Fruit fly (Drosophila melanogaster): ENCODE data around the gene mamo.
"Not testable (repeated sequence)": the region's sequence is repeated elsewhere in the genome, so short reads cannot be mapped to it uniquely, and the experiment has no call there.

Gene mamo

dm6 chrX:13990474-13991221 is at the start of gene mamo:
mamo (minus strand) TSS chrX:13990527.
- no peak for TF ChIP-seq CG8478 (optimal IDR thresholded peaks at IDR 0.05)
- no peak for TF ChIP-seq CTCF (optimal IDR thresholded peaks at IDR 0.05)

- TF ChIP-seq CG8478 (optimal IDR thresholded peaks at IDR 0.05) (no peak), CTCF (optimal IDR thresholded peaks at IDR 0.05) (no peak)
Measured at dm6 chrX:14038023-14038422, 47.7 kb upstream of the mamo start.

DNA sequence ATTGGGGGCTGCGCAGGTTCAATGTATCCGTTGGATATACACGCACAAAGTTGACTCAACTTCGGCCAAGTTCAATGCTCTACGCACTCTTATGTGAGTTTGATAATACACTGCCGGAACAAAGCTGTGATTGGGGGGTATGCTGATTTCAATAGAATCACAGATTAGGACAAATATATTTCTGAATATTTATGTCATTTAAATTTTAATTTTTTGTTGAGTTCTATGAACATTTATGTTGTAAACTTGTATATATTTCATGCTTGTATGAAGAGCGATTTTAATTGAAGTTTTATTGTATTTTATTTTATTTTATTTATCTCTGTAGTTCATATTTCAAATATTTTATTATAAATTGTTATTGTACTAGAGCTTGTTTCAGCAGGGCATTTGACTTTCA is 36.4 kb upstream of the mamo start:
- TF ChIP-seq CG8478 (optimal IDR thresholded peaks at IDR 0.05), result no peak
- TF ChIP-seq CTCF (optimal IDR thresholded peaks at IDR 0.05), result no peak

dm6 chrX:14025410-14025809 is 35.1 kb upstream of the mamo start:
- no peak for TF ChIP-seq CG8478 (optimal IDR thresholded peaks at IDR 0.05)

dm6 chrX:14019048-14019447 is 28.7 kb upstream of the mamo start:
- no peak for TF ChIP-seq CG8478 (optimal IDR thresholded peaks at IDR 0.05)
- no peak for TF ChIP-seq CTCF (optimal IDR thresholded peaks at IDR 0.05)

DNA sequence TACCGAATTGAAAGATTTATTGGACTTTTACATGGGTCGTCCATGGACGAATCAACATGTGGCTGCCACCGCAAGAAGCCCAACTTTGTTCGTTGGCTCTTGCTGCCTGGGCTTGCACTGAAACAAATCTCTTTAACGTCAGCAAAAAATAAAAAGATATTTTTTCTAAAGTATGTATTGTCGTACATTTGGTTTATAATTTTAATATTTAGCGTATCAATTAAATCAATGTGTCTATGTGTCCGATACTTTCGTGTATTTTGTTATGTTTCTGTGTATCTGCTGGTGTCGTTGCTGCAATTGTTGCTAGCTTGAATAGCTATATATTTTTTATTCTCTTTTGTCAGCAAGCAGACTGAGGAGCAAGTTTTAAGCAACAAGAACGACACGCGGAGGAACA is 27.1 kb upstream of the mamo start:
- TF ChIP-seq CTCF (optimal IDR thresholded peaks at IDR 0.05), result no peak
- no peak for TF ChIP-seq CG8478 (optimal IDR thresholded peaks at IDR 0.05)

DNA sequence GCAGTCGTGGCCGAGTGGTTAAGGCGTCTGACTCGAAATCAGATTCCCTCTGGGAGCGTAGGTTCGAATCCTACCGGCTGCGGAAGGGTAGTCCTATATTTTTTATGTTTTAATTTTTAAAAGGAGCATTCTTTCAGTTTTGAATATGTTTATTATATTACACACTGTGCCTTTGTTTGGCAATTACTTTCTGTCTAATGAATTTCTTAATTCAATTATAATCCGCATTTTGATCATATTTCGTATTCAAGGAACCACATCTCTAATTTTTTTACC is 25.1 kb upstream of the mamo start:
- TF ChIP-seq CG8478 (optimal IDR thresholded peaks at IDR 0.05) (no peak), CTCF (optimal IDR thresholded peaks at IDR 0.05) (no peak)

dm6 chrX:14014678-14015444 is 24.5 kb upstream of the mamo start:
- TF ChIP-seq CG8478 (optimal IDR thresholded peaks at IDR 0.05), result no peak
- TF ChIP-seq CTCF (optimal IDR thresholded peaks at IDR 0.05), result no peak

dm6 chrX:14014177-14014576 is 23.9 kb upstream of the mamo start:
- TF ChIP-seq CTCF (optimal IDR thresholded peaks at IDR 0.05) (no peak), CG8478 (optimal IDR thresholded peaks at IDR 0.05) (no peak)

dm6 chrX:13999910-14000309 is 9.6 kb upstream of the mamo start, which contains the start of gene Ste12DOR:
Ste12DOR (plus strand) TSS chrX:14000210.
- not testable (repeated sequence) for TF ChIP-seq CG8478, CTCF (optimal IDR thresholded peaks at IDR 0.05)

DNA sequence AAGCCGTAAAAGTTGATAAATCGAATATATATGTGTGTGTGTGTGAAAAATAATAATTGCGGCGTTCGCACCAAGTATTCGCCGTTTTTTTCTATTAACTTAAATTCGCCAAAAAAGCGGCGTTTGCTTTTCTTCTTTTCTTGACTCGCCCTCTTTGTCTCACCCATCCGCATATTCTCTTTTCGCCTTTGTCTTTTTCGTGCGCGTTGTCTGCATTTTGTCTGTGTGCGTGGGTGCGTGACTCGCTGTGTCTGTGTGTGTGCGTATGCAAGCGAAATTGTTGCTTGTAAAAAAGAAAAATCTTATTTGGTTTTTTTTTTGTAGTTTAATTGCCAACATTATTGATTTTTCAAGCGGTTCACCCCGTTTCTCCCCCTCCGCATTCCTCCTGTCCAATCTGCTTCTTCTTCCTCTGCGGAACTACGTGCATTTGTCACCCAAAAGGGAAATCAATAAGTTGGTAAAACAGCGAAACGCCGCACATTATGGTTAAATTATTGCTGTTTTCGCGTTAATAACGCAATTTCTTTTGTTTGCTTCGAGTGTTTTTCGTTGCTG is 6.5 kb upstream of the mamo start:
- no peak for TF ChIP-seq CTCF (optimal IDR thresholded peaks at IDR 0.05)

DNA sequence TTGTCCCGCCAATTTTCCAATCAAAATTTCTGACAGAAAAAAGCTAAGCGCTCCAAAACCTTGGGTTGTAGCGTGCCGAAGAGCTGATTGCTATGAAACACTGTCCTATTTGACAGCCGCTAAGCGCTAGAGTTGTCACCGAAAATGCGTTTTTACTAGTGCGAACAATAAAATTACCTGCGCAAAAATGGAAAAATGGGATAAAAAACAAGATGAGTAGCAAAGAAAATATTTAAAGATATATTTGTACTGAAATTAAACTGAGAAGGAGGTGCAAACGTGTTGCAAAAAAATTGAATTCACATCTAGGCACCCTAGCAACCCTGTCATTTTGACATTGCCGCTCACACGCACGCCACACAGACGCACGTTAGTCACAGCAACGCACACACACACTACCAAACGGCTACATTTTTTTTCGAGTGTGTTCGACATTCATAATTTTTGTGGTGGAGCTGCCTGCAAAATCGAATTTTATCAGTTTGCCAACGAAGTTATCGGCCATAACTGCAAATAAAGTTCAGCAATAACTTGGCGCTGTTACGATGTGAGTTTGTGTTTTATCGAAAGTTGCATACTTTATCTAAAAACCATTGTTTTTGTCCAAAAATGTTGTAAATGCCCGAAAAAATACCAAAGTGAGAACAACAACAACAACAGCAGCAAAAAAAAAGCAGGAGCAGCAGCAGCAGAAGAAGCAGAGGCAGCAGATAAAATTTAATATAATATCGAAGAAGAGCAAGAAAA is 5.8 kb upstream of the mamo start, which contains the start of gene ben:
Gene ben (plus strand): TSS at position 369 of the 747 bp plus-strand sequence.
- TF ChIP-seq CG8478 (optimal IDR thresholded peaks at IDR 0.05) (no peak), CTCF (optimal IDR thresholded peaks at IDR 0.05) (no peak)

dm6 chrX:13994783-13995341 is 4.5 kb upstream of the mamo start:
- peak in 1 of 2 experiments; percentile 47 for TF ChIP-seq CTCF (optimal IDR thresholded peaks at IDR 0.05)
- no peak for TF ChIP-seq CG8478 (optimal IDR thresholded peaks at IDR 0.05)

DNA sequence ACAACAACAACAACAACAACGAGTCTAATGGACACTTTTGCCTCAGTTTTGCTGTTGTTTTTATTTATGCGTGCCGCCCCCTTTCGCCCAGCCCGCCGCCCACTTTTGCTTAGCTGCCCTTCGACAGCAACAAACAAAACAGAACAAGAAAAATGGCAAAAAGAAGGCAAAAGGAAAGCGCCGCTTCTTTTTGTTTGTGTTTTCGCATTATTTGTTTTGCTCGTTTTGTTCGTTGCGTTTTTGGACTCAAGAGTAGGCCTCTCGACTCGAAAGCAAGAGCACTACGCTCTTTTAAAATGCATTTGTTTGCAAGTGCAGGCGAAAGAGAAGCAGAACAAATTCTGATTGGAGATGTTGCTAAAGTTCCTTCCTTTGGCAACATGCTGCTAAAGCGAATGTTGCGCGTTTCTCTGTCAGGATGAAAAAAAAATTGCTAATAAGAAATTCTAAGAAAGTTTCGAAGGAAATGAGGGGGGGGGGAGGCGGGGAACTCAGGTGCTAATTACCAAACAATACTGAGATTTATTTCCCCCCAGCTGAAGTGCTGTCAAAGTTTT is 2.9 kb upstream of the mamo start:
- no peak for TF ChIP-seq CG8478 (optimal IDR thresholded peaks at IDR 0.05)
- TF ChIP-seq CTCF (optimal IDR thresholded peaks at IDR 0.05), result no peak

dm6 chrX:13988861-13989260 is 1.5 kb downstream of the mamo start:
- no peak for TF ChIP-seq CTCF (optimal IDR thresholded peaks at IDR 0.05)
- TF ChIP-seq CG8478 (optimal IDR thresholded peaks at IDR 0.05), result no peak
